Fruit fly (Drosophila melanogaster): ENCODE results near the gene CG18808.

DNA sequence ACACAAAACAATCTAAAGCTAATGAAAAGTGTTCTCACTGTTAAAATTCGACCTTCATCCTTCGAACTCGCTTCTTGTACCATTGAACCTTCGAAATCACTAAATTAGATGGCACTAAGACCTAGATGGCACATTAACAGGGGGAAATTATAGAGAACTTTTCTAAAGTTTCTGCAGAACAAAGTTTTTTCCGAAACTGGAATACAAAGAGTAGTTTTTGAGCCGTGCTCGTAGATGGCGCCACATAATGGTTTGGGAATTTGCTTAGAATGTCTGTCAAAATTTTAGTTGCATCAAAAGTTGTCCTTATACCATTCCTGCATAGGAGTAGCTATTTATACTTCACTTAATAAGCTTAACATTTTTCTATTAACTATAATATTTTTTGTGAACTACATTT is 1.5 kb downstream of the CG18808 start:
- TF ChIP-seq Dfd (GFP tag; optimal IDR thresholded peaks at IDR 0.05) (no peak), CG32264 (GFP tag; optimal IDR thresholded peaks at IDR 0.05) (no peak), Hr78 (GFP tag; optimal IDR thresholded peaks at IDR 0.05) (no peak), brk (GFP tag; optimal IDR thresholded peaks at IDR 0.05) (no peak), OdsH (GFP tag; optimal IDR thresholded peaks at IDR 0.05) (no peak), sv (GFP tag; optimal IDR thresholded peaks at IDR 0.05) (no peak), dmrt93B (GFP tag; optimal IDR thresholded peaks at IDR 0.05) (no peak)
